Worm (Caenorhabditis elegans) whole organism, mixed stage, embryonic: ENCODE results near the gene T06A10.107.
A peak's percentile ranks its signal among the peaks of the same experiment; 100 is the strongest.
"Not testable (repeated sequence)": the region's sequence is repeated elsewhere in the genome, so short reads cannot be mapped to it uniquely, and the experiment has no call there.

ENCODE experiments used
- blmp-1 ChIP-seq: fragments of 150-350 bp; optimal IDR thresholded peaks from 2 replicates; lab custom pipeline; 2014; ENCODE audit warnings: missing biosample characterization, missing genetic modification characterization
- ceh-39 ChIP-seq: fragments of 150-350 bp; optimal IDR thresholded peaks from 2 replicates; lab custom pipeline; 2014; ENCODE audit warnings: missing biosample characterization, missing genetic modification characterization
- ces-1 ChIP-seq: fragments of 150-350 bp; optimal IDR thresholded peaks from 2 replicates; lab custom pipeline; 2014; ENCODE audit warnings: missing biosample characterization, missing genetic modification reagents, missing genetic modification characterization
- drap-1 ChIP-seq: fragments of 200-800 bp; sonication (Bioruptor generic); optimal IDR thresholded peaks from 3 replicates; lab custom pipeline; 2018; ENCODE audit warnings: mild to moderate bottlenecking, missing genetic modification characterization, missing compliant biosample characterization
- elt-1 ChIP-seq: sonication (generic microtip); optimal IDR thresholded peaks from 2 replicates; lab custom pipeline; 2017; ENCODE audit warnings: missing genetic modification characterization, mild to moderate bottlenecking, missing compliant biosample characterization, antibody characterized with exemption, moderate library complexity, borderline replicate concordance; ENCODE audit not compliant: insufficient read depth
- ham-2 ChIP-seq: fragments of 200-800 bp; sonication (Bioruptor generic); optimal IDR thresholded peaks from 2 replicates; lab custom pipeline; 2018; ENCODE audit warnings: mild to moderate bottlenecking, missing genetic modification characterization, missing compliant biosample characterization
- hlh-1 ChIP-seq: fragments of 150-350 bp; optimal IDR thresholded peaks from 2 replicates; lab custom pipeline; 2014; ENCODE audit warnings: missing biosample characterization, missing genetic modification reagents, missing genetic modification characterization
- lin-13 ChIP-seq: fragments of 150-350 bp; optimal IDR thresholded peaks from 2 replicates; lab custom pipeline; 2014; ENCODE audit warnings: missing biosample characterization, missing genetic modification characterization
- lsy-2 ChIP-seq: fragments of 150-350 bp; optimal IDR thresholded peaks from 2 replicates; lab custom pipeline; 2014; ENCODE audit warnings: missing biosample characterization, missing genetic modification characterization
- mab-5 ChIP-seq: fragments of 150-350 bp; optimal IDR thresholded peaks from 2 replicates; lab custom pipeline; 2014; ENCODE audit warnings: missing biosample characterization, missing genetic modification characterization
- mep-1 ChIP-seq: fragments of 150-350 bp; optimal IDR thresholded peaks from 2 replicates; lab custom pipeline; 2017; ENCODE audit warnings: missing biosample characterization, missing genetic modification reagents, missing genetic modification characterization, inconsistent platforms
- mls-2 ChIP-seq: sonication (generic microtip); optimal IDR thresholded peaks from 2 replicates; lab custom pipeline; 2016; ENCODE audit warnings: mild to moderate bottlenecking, missing genetic modification characterization, moderate library complexity, missing compliant biosample characterization
- nhr-12 ChIP-seq: fragments of 150-350 bp; optimal IDR thresholded peaks from 2 replicates; lab custom pipeline; 2014; ENCODE audit warnings: missing biosample characterization, missing genetic modification characterization
- nhr-2 ChIP-seq: fragments of 150-350 bp; optimal IDR thresholded peaks from 2 replicates; lab custom pipeline; 2014; ENCODE audit warnings: missing biosample characterization, missing genetic modification characterization
- nhr-237 ChIP-seq: fragments of 150-350 bp; optimal IDR thresholded peaks from 2 replicates; lab custom pipeline; 2014; ENCODE audit warnings: missing biosample characterization, missing genetic modification characterization
- nhr-28 ChIP-seq: fragments of 150-350 bp; optimal IDR thresholded peaks from 2 replicates; lab custom pipeline; 2014; ENCODE audit warnings: missing biosample characterization, missing genetic modification characterization
- nhr-76 ChIP-seq: sonication (generic microtip); optimal IDR thresholded peaks from 2 replicates; lab custom pipeline; 2017; ENCODE audit warnings: missing biosample characterization, missing genetic modification characterization
- pha-4 ChIP-seq: fragments of 150-350 bp; optimal IDR thresholded peaks from 2 replicates; lab custom pipeline; 2018; ENCODE audit warnings: missing biosample characterization, missing genetic modification reagents, missing genetic modification characterization
- sem-2 ChIP-seq: fragments of 200-800 bp; sonication (Bioruptor generic); optimal IDR thresholded peaks from 2 replicates; lab custom pipeline; 2018; ENCODE audit warnings: mild to moderate bottlenecking, missing genetic modification characterization, missing compliant biosample characterization
- sptf-1 ChIP-seq: sonication (generic microtip); optimal IDR thresholded peaks from 2 replicates; lab custom pipeline; 2017; ENCODE audit warnings: mild to moderate bottlenecking, missing genetic modification characterization, moderate library complexity, missing compliant biosample characterization
- tbx-8 ChIP-seq: fragments of 200-800 bp; sonication (Bioruptor generic); optimal IDR thresholded peaks from 2 replicates; lab custom pipeline; 2018; ENCODE audit warnings: mild to moderate bottlenecking, missing genetic modification characterization, moderate library complexity, missing compliant biosample characterization
- unc-120 ChIP-seq: sonication (generic microtip); optimal IDR thresholded peaks from 2 replicates; lab custom pipeline; 2017; ENCODE audit warnings: missing genetic modification characterization, missing compliant biosample characterization; ENCODE audit not compliant: poor library complexity, severe bottlenecking
- unc-39 ChIP-seq: fragments of 150-350 bp; optimal IDR thresholded peaks from 2 replicates; lab custom pipeline; 2014; ENCODE audit warnings: missing biosample characterization, missing genetic modification characterization
- unc-62 ChIP-seq: fragments of 150-350 bp; optimal IDR thresholded peaks from 2 replicates; lab custom pipeline; 2014; ENCODE audit warnings: missing biosample characterization, missing genetic modification reagents, missing genetic modification characterization
- zip-8 ChIP-seq: fragments of 150-350 bp; optimal IDR thresholded peaks from 2 replicates; lab custom pipeline; 2014; ENCODE audit warnings: missing biosample characterization, missing genetic modification characterization

Gene T06A10.107

DNA sequence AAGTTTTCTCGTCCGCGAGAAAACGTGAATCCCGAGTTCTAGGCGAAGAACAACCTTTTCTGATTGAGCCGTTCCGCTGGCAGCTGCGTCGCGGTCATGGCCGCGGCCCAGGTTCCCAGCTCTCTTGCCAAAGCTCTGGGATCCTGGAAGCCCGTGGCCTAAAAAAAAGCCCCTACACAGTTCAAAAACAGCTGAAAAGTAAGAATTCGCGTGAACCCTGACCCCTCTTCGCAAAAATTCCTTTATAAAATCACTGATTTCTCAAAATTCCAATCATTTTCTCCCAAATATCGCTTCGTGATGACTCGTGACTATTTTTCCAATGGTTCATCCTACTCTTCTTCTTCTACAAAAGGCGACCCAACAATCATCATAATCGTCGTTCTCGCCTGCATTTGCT is at the start of gene T06A10.107:
Gene T06A10.107, plus strand, starts transcription at position 301 of the 400 bp plus-strand sequence.
- TF ChIP-seq lsy-2 (tag; lab: Kevin White, UChicago), result no peak
- no peak for TF ChIP-seq nhr-76
- no peak for TF ChIP-seq mab-5 (tag; lab: Kevin White, UChicago)
- TF ChIP-seq ceh-39 (tag; lab: Kevin White, UChicago), result no peak
- no peak for TF ChIP-seq tbx-8
- TF ChIP-seq elt-1 (tag; lab: Kevin White, UChicago), result no peak
- TF ChIP-seq hlh-1, result no peak
- no peak for TF ChIP-seq blmp-1 (tag; lab: Kevin White, UChicago)
- TF ChIP-seq unc-120 (tag; lab: Kevin White, UChicago), result no peak
- TF ChIP-seq unc-62, result no peak
- TF ChIP-seq unc-39 (tag; lab: Kevin White, UChicago), result no peak
- TF ChIP-seq, all 35 proteins: peak for 0

DNA sequence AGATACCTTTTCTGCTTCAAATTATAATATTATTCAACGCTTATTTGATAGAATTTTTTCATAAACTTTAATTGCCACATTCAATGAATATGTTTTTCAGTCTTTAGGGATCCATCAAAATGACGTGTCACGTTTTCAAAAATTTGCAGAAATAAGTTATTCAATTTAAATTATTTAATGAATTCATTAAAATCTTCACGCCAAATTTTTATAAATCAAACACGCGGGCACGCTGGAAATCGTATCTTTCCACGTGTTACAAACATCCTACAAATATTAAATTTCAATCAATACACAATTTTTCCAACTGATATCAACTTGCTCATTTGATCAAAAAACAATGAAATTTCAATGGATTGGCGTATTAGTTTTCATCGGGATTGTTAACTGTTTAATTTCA is 44.8 kb upstream of the T06A10.107 start, which contains the start of gene Y116A8A.4:
Gene Y116A8A.4, plus strand, starts transcription at position 301 of the 400 bp plus-strand sequence.
- TF ChIP-seq nhr-76 (no peak), lin-13 (tag; lab: Kevin White, UChicago) (no peak)

DNA sequence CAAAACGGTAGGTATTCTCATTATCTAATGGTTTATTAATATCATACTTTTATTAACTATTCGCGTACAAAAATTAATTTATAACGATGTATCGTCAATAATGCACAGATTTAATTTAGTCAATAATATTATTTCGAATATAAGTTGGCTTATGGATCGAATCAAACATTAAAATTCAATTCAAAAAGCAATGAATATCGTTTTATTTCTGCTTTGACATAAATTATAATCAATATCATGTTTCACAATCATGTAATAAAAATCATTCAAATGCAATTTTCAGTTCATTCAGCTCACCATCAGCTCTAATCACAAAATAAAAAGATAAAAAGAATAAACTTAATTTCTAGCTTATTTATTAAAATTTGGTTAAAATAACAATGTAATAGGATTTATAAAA is 38.6 kb upstream of the T06A10.107 start, which contains the start of gene Y116A8A.6:
Gene Y116A8A.6, minus strand, starts transcription at position 101 of the 400 bp plus-strand sequence.
- no peak for TF ChIP-seq ham-2 (GFP tag; lab: Kevin White, UChicago)
- no peak for TF ChIP-seq hlh-1

DNA sequence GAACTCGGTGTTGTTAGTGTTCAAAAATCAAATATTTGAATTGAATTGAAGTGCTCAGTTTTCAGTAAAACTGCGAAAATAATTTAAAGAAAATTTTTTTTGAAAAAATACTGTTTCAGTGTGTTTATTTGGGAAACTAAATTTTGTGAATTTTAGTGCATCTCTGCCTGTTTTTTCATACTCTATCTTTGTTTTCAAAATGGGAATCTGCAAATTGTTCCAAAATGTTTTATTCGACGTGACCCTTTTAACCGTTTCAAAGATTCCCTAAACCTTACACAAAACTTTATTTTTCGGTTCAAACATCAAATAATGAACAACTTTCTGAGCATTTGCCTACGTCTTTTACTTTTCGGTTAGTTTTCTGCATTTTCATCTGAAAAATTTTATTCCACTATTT is 37.4 kb upstream of the T06A10.107 start, which contains the start of gene Y116A8A.7:
Gene Y116A8A.7, plus strand, starts transcription at position 301 of the 400 bp plus-strand sequence.
- TF ChIP-seq ces-1 (GFP tag; lab: Kevin White, UChicago) (no peak), ceh-39 (tag; lab: Kevin White, UChicago) (no peak), sem-2 (GFP tag; lab: Kevin White, UChicago) (no peak), mep-1 (tag; lab: Kevin White, UChicago) (no peak)

DNA sequence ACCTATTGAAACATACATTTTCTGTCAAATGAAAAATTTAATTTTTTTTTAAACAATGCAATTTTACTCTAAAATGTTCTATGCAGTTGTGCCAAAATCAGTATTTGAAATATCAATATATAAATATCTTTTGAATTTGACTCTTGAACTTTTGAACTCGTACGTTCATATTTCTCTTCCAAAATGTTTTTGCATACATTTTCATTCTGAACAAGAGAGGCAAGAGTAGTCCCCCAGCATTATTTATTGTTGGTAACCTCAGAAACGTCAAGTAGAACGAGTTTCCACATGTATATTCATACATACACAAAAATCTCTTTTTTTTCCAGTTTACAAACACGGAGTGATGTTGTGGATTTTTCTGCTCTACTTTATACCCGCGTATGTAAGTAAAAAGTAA is 36.0 kb upstream of the T06A10.107 start, which contains the start of gene clec-194:
Gene clec-194, plus strand, starts transcription at position 301 of the 400 bp plus-strand sequence.
- TF ChIP-seq blmp-1 (tag; lab: Kevin White, UChicago) (no peak), mls-2 (tag; lab: Kevin White, UChicago) (no peak)

DNA sequence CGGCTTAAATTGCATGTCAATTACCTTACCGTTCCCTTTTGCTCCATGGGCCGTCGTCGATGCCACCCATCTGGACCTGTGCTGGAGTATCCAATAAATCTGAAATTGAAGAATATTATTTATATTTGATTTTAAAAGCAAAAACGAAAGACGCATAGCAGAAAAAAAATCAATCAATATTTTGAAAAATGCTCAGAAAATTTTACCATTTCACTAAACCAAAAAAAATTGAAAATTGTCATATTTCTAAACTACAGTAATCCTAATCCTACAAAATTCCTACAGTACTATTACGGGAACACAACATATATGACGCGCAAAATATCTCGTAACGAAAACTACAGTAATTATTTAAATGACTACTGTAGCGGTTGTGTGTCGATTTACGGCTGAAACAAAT is 24.4 kb upstream of the T06A10.107 start, which contains the start of gene Y116A8A.150:
Gene Y116A8A.150, minus strand, starts transcription at position 101 of the 400 bp plus-strand sequence.
- not testable (repeated sequence) for TF ChIP-seq zip-8, nhr-2, nhr-237 (tag; lab: Kevin White, UChicago)

DNA sequence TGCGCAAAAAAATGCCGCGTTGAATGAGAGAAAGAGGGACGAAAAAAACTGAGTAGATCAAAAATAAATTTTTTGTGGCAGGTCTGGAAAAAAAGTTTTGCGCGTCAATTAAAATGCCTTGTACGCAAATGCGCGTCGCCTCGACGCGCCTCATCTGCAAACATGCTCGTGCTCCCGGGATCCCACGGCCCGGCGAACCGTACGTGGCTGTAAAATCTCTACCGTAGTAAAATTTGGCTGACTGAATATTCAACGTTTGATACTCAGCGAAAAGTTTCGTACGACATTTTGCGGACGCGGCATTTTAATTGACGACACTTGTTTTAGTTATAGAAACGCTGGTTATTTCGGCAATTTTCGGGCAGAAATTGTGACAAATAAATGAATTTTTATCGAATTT is 21.9 kb upstream of the T06A10.107 start:
- peak; percentile 75 for TF ChIP-seq lsy-2 (tag; lab: Kevin White, UChicago)
- TF ChIP-seq, all 35 proteins: peak for 1; not testable (repeated sequence) for 34

DNA sequence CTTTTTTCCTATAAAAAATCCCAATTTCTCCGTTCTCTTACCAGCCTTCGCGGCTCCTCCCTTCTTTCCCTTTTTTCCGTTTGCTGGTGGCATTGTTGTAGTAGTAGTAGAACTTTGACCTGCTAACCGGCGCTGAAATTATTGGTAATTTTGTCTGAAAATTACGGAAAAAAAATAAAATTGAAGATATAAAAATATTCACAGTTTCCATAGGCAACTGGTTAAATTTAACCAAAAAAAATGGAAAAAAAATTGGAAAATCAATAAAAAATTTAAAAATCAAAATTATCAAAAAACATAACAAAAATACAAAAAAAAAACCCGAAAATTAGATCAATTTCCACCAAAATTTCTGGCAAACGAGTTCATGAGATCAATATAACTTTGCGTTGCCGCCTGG is 12.5 kb upstream of the T06A10.107 start, which contains the start of gene map-2:
Gene map-2, minus strand, starts transcription at position 101 of the 400 bp plus-strand sequence.
- TF ChIP-seq unc-39 (tag; lab: Kevin White, UChicago) (no peak), nhr-76 (no peak), nhr-12 (tag; lab: Kevin White, UChicago) (no peak), ceh-39 (tag; lab: Kevin White, UChicago) (no peak), drap-1 (GFP tag; lab: Kevin White, UChicago) (no peak), nhr-28 (no peak), nhr-2 (tag; lab: Kevin White, UChicago) (no peak), mab-5 (tag; lab: Kevin White, UChicago) (no peak), ces-1 (GFP tag; lab: Kevin White, UChicago) (no peak), blmp-1 (tag; lab: Kevin White, UChicago) (no peak), mep-1 (tag; lab: Kevin White, UChicago) (no peak), unc-62 (no peak), pha-4 (tag; lab: Kevin White, UChicago) (no peak), elt-1 (tag; lab: Kevin White, UChicago) (no peak), sptf-1 (no peak)
